Fruit fly (Drosophila melanogaster) whole organism, embryonic: ENCODE measurements around the gene CG33791.

Source experiments
- Blimp-1 ChIP-seq: fragments of 200-800 bp; sonication (Bioruptor generic); optimal IDR thresholded peaks from 3 replicates; lab custom pipeline; 2018; ENCODE audit warnings: missing biosample characterization, missing genetic modification characterization, mild to moderate bottlenecking, moderate library complexity, missing genetic modification reagents
- CG10462 ChIP-seq: fragments of 200-800 bp; sonication (Bioruptor generic); optimal IDR thresholded peaks from 2 replicates; lab custom pipeline; 2016; ENCODE audit warnings: missing biosample characterization, missing genetic modification characterization
- CG11456 ChIP-seq: fragments of 200-800 bp; sonication (Bioruptor generic); IDR thresholded peaks from 3 replicates; pipeline ENCODE4 v1.3.6; 2022; ENCODE audit warnings: missing biosample characterization, missing genetic modification characterization
- CG1233 ChIP-seq: fragments of 200-800 bp; sonication (Bioruptor generic); optimal IDR thresholded peaks from 4 replicates; lab custom pipeline; 2018; ENCODE audit warnings: missing biosample characterization, mild to moderate bottlenecking, missing genetic modification characterization
- CG12659 ChIP-seq: fragments of 200-800 bp; sonication (Bioruptor generic); optimal IDR thresholded peaks from 3 replicates; lab custom pipeline; 2017; ENCODE audit warnings: mild to moderate bottlenecking, missing biosample characterization, missing genetic modification reagents, missing genetic modification characterization
- CG13123 ChIP-seq: fragments of 200-800 bp; sonication (Bioruptor generic); optimal IDR thresholded peaks from 2 replicates; lab custom pipeline; 2016; ENCODE audit warnings: missing biosample characterization, missing genetic modification characterization
- CG30431 ChIP-seq: fragments of 200-800 bp; sonication (Bioruptor generic); optimal IDR thresholded peaks from 2 replicates; lab custom pipeline; 2017; ENCODE audit warnings: missing biosample characterization, missing genetic modification characterization
- CG31365 ChIP-seq: fragments of 200-800 bp; sonication (Bioruptor generic); optimal IDR thresholded peaks from 2 replicates; lab custom pipeline; 2018; ENCODE audit warnings: missing biosample characterization, mild to moderate bottlenecking, missing genetic modification characterization
- CG31441 ChIP-seq: fragments of 200-800 bp; sonication (Bioruptor generic); IDR thresholded peaks from 2 replicates; pipeline ENCODE4 v1.3.6; 2022; ENCODE audit warnings: missing biosample characterization, missing genetic modification characterization
- CG34376 ChIP-seq: fragments of 200-800 bp; sonication (Bioruptor generic); optimal IDR thresholded peaks from 2 replicates; lab custom pipeline; 2018; ENCODE audit warnings: missing biosample characterization, mild to moderate bottlenecking, missing genetic modification characterization
- CG4282 ChIP-seq: fragments of 200-800 bp; sonication (Bioruptor generic); optimal IDR thresholded peaks from 2 replicates; lab custom pipeline; 2016; ENCODE audit warnings: missing biosample characterization, missing genetic modification characterization
- CG4328 ChIP-seq: fragments of 200-800 bp; sonication (Bioruptor generic); optimal IDR thresholded peaks from 3 replicates; lab custom pipeline; 2017; ENCODE audit warnings: missing biosample characterization, missing genetic modification reagents, missing genetic modification characterization
- CG4707 ChIP-seq: fragments of 200-800 bp; sonication (Bioruptor generic); optimal IDR thresholded peaks from 2 replicates; lab custom pipeline; 2018; ENCODE audit warnings: missing biosample characterization, mild to moderate bottlenecking, missing genetic modification characterization, moderate library complexity
- CG8290 ChIP-seq, 3 experiments: fragments of 200-800 bp; sonication (Bioruptor generic); optimal IDR thresholded peaks; 2 replicates each; lab custom pipeline; 2016 to 2019; ENCODE audit warnings: missing biosample characterization in 3 of 3, missing genetic modification characterization in 3 of 3, mild to moderate bottlenecking in 2 of 3, moderate library complexity in 1 of 3
- CG9797 ChIP-seq: fragments of 200-800 bp; sonication (Bioruptor generic); optimal IDR thresholded peaks from 3 replicates; lab custom pipeline; 2018; ENCODE audit warnings: missing biosample characterization, mild to moderate bottlenecking, missing genetic modification characterization
- CG9817 ChIP-seq: fragments of 200-800 bp; sonication (Bioruptor generic); optimal IDR thresholded peaks from 2 replicates; lab custom pipeline; 2018; ENCODE audit warnings: missing biosample characterization, mild to moderate bottlenecking, missing genetic modification characterization, moderate library complexity
- CG9932 ChIP-seq: fragments of 200-800 bp; sonication (Bioruptor generic); IDR thresholded peaks from 2 replicates; pipeline ENCODE4 v1.3.6; 2022; ENCODE audit warnings: missing biosample characterization, missing genetic modification characterization
- Chrac-16 ChIP-seq: fragments of 200-800 bp; sonication (Bioruptor generic); optimal IDR thresholded peaks from 3 replicates; lab custom pipeline; 2016; ENCODE audit warnings: missing biosample characterization, missing genetic modification characterization
- Dip3 ChIP-seq: fragments of 200-800 bp; sonication (Bioruptor generic); optimal IDR thresholded peaks from 3 replicates; lab custom pipeline; 2016; ENCODE audit warnings: missing biosample characterization, missing genetic modification characterization
- Elba2 ChIP-seq: fragments of 200-800 bp; sonication (Bioruptor generic); optimal IDR thresholded peaks from 3 replicates; lab custom pipeline; 2016; ENCODE audit warnings: missing biosample characterization, missing genetic modification characterization
- HLH54F ChIP-seq: fragments of 200-800 bp; sonication (Bioruptor generic); optimal IDR thresholded peaks from 3 replicates; lab custom pipeline; 2016; ENCODE audit warnings: missing biosample characterization, missing genetic modification characterization
- Lhr ChIP-seq: fragments of 200-800 bp; sonication (Bioruptor generic); optimal IDR thresholded peaks from 3 replicates; lab custom pipeline; 2017; ENCODE audit warnings: mild to moderate bottlenecking, missing biosample characterization, missing genetic modification reagents, missing genetic modification characterization
- Oaz ChIP-seq: fragments of 200-800 bp; sonication (Bioruptor generic); IDR thresholded peaks from 2 replicates; pipeline ENCODE4 v1.3.6; 2022; ENCODE audit warnings: missing biosample characterization, missing genetic modification characterization
- Poxn ChIP-seq: fragments of 200-800 bp; sonication (Bioruptor generic); IDR thresholded peaks from 2 replicates; pipeline ENCODE4 v1.3.6; 2022; ENCODE audit warnings: missing biosample characterization, missing genetic modification characterization
- Scr ChIP-seq: fragments of 200-800 bp; sonication (Bioruptor generic); IDR thresholded peaks from 2 replicates; pipeline ENCODE4 v1.3.6; 2022; ENCODE audit warnings: missing biosample characterization, missing genetic modification characterization; ENCODE audit not compliant: partially characterized antibody
- Side ChIP-seq: fragments of 200-800 bp; sonication (Bioruptor generic); optimal IDR thresholded peaks from 2 replicates; lab custom pipeline; 2016; ENCODE audit warnings: missing biosample characterization, missing genetic modification characterization
- ato ChIP-seq: fragments of 200-800 bp; sonication (Bioruptor generic); IDR thresholded peaks from 2 replicates; pipeline ENCODE4 v1.3.6; 2022; ENCODE audit warnings: missing biosample characterization, missing genetic modification characterization; ENCODE audit not compliant: partially characterized antibody
- chinmo ChIP-seq: fragments of 200-800 bp; sonication (Bioruptor generic); IDR thresholded peaks from 4 replicates; pipeline ENCODE4 v1.3.6; 2022; ENCODE audit warnings: missing biosample characterization, missing genetic modification characterization; ENCODE audit not compliant: partially characterized antibody
- crol ChIP-seq: fragments of 200-800 bp; sonication (Bioruptor generic); IDR thresholded peaks from 2 replicates; pipeline ENCODE4 v1.3.6; 2022; ENCODE audit warnings: missing biosample characterization, missing genetic modification characterization
- da ChIP-seq: fragments of 200-800 bp; sonication (Bioruptor generic); optimal IDR thresholded peaks from 2 replicates; lab custom pipeline; 2016; ENCODE audit warnings: missing biosample characterization, missing genetic modification characterization
- dimm ChIP-seq: fragments of 200-800 bp; sonication (Bioruptor generic); IDR thresholded peaks from 2 replicates; pipeline ENCODE4 v1.3.6; 2022; ENCODE audit warnings: missing biosample characterization, missing genetic modification characterization
- disco-r ChIP-seq: fragments of 200-800 bp; sonication (Bioruptor generic); optimal IDR thresholded peaks from 2 replicates; lab custom pipeline; 2016; ENCODE audit warnings: missing biosample characterization, missing genetic modification characterization
- ems ChIP-seq: fragments of 200-800 bp; sonication (Bioruptor generic); optimal IDR thresholded peaks from 3 replicates; lab custom pipeline; 2016; ENCODE audit warnings: missing biosample characterization, missing genetic modification characterization
- ewg ChIP-seq: fragments of 200-800 bp; sonication (Bioruptor generic); optimal IDR thresholded peaks from 3 replicates; lab custom pipeline; 2017; ENCODE audit warnings: mild to moderate bottlenecking, missing biosample characterization, missing genetic modification reagents, missing genetic modification characterization
- ftz-f1 ChIP-seq: fragments of 200-800 bp; sonication (Bioruptor generic); optimal IDR thresholded peaks from 2 replicates; lab custom pipeline; 2016; ENCODE audit warnings: missing biosample characterization, missing genetic modification characterization
- gce ChIP-seq: fragments of 200-800 bp; sonication (Bioruptor generic); IDR thresholded peaks from 3 replicates; pipeline ENCODE4 v1.3.6; 2022; ENCODE audit warnings: missing biosample characterization, missing genetic modification characterization
- gro ChIP-seq: fragments of 200-800 bp; sonication (Bioruptor generic); optimal IDR thresholded peaks from 2 replicates; lab custom pipeline; 2016; ENCODE audit warnings: missing biosample characterization, missing genetic modification characterization
- hbn ChIP-seq: fragments of 200-800 bp; sonication (Bioruptor generic); IDR thresholded peaks from 2 replicates; pipeline ENCODE4 v1.3.6; 2022; ENCODE audit warnings: missing biosample characterization, missing genetic modification characterization; ENCODE audit not compliant: partially characterized antibody
- her ChIP-seq: fragments of 200-800 bp; sonication (Bioruptor generic); optimal IDR thresholded peaks from 2 replicates; lab custom pipeline; 2016; ENCODE audit warnings: missing biosample characterization, missing genetic modification characterization
- inv ChIP-seq: fragments of 200-800 bp; sonication (Bioruptor generic); IDR thresholded peaks from 2 replicates; pipeline ENCODE4 v1.3.6; 2022; ENCODE audit warnings: missing biosample characterization, missing genetic modification characterization; ENCODE audit not compliant: partially characterized antibody
- jing ChIP-seq: fragments of 200-800 bp; sonication (Bioruptor generic); optimal IDR thresholded peaks from 2 replicates; lab custom pipeline; 2018; ENCODE audit warnings: missing biosample characterization, mild to moderate bottlenecking, missing genetic modification characterization
- kah ChIP-seq: fragments of 200-800 bp; sonication (Bioruptor generic); optimal IDR thresholded peaks from 2 replicates; lab custom pipeline; 2018; ENCODE audit warnings: missing biosample characterization, mild to moderate bottlenecking, missing genetic modification characterization
- nom ChIP-seq: fragments of 200-800 bp; sonication (Bioruptor generic); optimal IDR thresholded peaks from 2 replicates; lab custom pipeline; 2017; ENCODE audit warnings: missing biosample characterization, missing genetic modification characterization, mild to moderate bottlenecking, moderate library complexity, missing genetic modification reagents
- odd ChIP-seq: fragments of 200-800 bp; sonication (Bioruptor generic); optimal IDR thresholded peaks from 2 replicates; lab custom pipeline; 2017; ENCODE audit warnings: missing biosample characterization, mild to moderate bottlenecking, missing genetic modification characterization
- onecut ChIP-seq: fragments of 200-800 bp; sonication (Bioruptor generic); IDR thresholded peaks from 2 replicates; pipeline ENCODE4 v1.3.6; 2022; ENCODE audit warnings: missing biosample characterization, missing genetic modification characterization
- psq ChIP-seq: fragments of 200-800 bp; sonication (Bioruptor generic); optimal IDR thresholded peaks from 2 replicates; lab custom pipeline; 2017; ENCODE audit warnings: missing biosample characterization, missing genetic modification characterization
- rib ChIP-seq: fragments of 200-800 bp; sonication (Bioruptor generic); IDR thresholded peaks from 2 replicates; pipeline ENCODE4 v1.3.6; 2022; ENCODE audit warnings: missing biosample characterization, missing genetic modification characterization
- seq ChIP-seq: fragments of 200-800 bp; sonication (Bioruptor generic); IDR thresholded peaks from 2 replicates; pipeline ENCODE4 v1.3.6; 2022; ENCODE audit warnings: missing biosample characterization, missing genetic modification characterization
- so ChIP-seq: fragments of 200-800 bp; sonication (Bioruptor generic); IDR thresholded peaks from 3 replicates; pipeline ENCODE4 v1.3.6; 2022; ENCODE audit warnings: missing biosample characterization, missing genetic modification characterization

CG33791 gene

dm6 chr3L:1586266-1587054, 16.3 kb upstream of the CG33791 start (continued):
- TF ChIP-seq CG1233 (GFP tag; lab: Kevin White, UChicago) (no peak), CG8290 (GFP tag; optimal IDR thresholded peaks at IDR 0.05; lab: Kevin White, UChicago) (no peak), CG8290 (tag; optimal IDR thresholded peaks at IDR 0.05; lab: Kevin White, UChicago) (peak in 1 of 2 experiments; percentile 37), gro (GFP tag; lab: Kevin White, UChicago) (peak; percentile 20), ems (GFP tag; lab: Kevin White, UChicago) (no peak), psq (GFP tag; lab: Kevin White, UChicago) (no peak), CG31365 (tag; lab: Kevin White, UChicago) (peak; percentile 65), CG9797 (GFP tag; lab: Kevin White, UChicago) (no peak), so (GFP tag; lab: Robert Waterston, UW) (no peak), ftz-f1 (GFP tag; lab: Kevin White, UChicago) (peak; percentile 9), Dip3 (GFP tag; lab: Kevin White, UChicago) (no peak), CG4282 (GFP tag; lab: Kevin White, UChicago) (no peak), Poxn (GFP tag; lab: Robert Waterston, UW) (no peak), her (GFP tag; lab: Kevin White, UChicago) (peak; percentile 68), CG31441 (no peak), crol (GFP tag; lab: Robert Waterston, UW) (peak; percentile 30; the same call in 1 of the 2 replicates), Scr (GFP tag; lab: Robert Waterston, UW) (peak; percentile 54), da (GFP tag; lab: Kevin White, UChicago) (no peak), CG34376 (GFP tag; lab: Kevin White, UChicago) (peak; percentile 66), rib (peak; percentile 65), dimm (no peak), gce (GFP tag; lab: Robert Waterston, UW) (peak; percentile 46; the same call in 1 of the 3 replicates), ewg (GFP tag; lab: Kevin White, UChicago) (no peak), hbn (peak; percentile 58), jing (GFP tag; lab: Kevin White, UChicago) (no peak), CG13123 (GFP tag; lab: Kevin White, UChicago) (no peak), disco-r (GFP tag; lab: Kevin White, UChicago) (no peak), Side (GFP tag; lab: Kevin White, UChicago) (peak; percentile 9), CG4328 (GFP tag; lab: Kevin White, UChicago) (no peak), CG12659 (no peak), Chrac-16 (GFP tag; lab: Kevin White, UChicago) (no peak), CG11456 (no peak), onecut (peak; percentile 31; the same call in 1 of the 2 replicates), nom (peak; percentile 75), CG9932 (no peak), CG9817 (tag; lab: Kevin White, UChicago) (no peak), Oaz (GFP tag; lab: Robert Waterston, UW) (no peak), ato (GFP tag; lab: Robert Waterston, UW) (peak; percentile 62; the same call in 1 of the 2 replicates), HLH54F (GFP tag; lab: Kevin White, UChicago) (no peak), kah (GFP tag; lab: Kevin White, UChicago) (peak; percentile 33), CG10462 (GFP tag; lab: Kevin White, UChicago) (no peak), Elba2 (no peak), Blimp-1 (GFP tag; lab: Kevin White, UChicago) (peak; percentile 15), CG30431 (no peak), odd (GFP tag; lab: Kevin White, UChicago) (peak; percentile 29), CG4707 (GFP tag; lab: Kevin White, UChicago) (no peak), Lhr (GFP tag; lab: Kevin White, UChicago) (no peak), inv (peak; percentile 20; the same call in 1 of the 2 replicates), chinmo (peak; percentile 82; the same call in 3 of the 4 replicates), seq (GFP tag; lab: Robert Waterston, UW) (peak; percentile 30; the same call in 1 of the 2 replicates)
